Worm (Caenorhabditis elegans): Measurements from ENCODE around the gene Y37H2A.10.

- TF ChIP-seq F13H6.1 (tag; optimal IDR thresholded peaks at IDR 0.05) (no peak), tbx-2 (tag; optimal IDR thresholded peaks at IDR 0.05) (no peak), ceh-6 (GFP tag; optimal IDR thresholded peaks at IDR 0.05) (no peak), fkh-10 (GFP tag; optimal IDR thresholded peaks at IDR 0.05) (no peak), unc-86 (tag; optimal IDR thresholded peaks at IDR 0.05) (no peak), nhr-11 (tag; optimal IDR thresholded peaks at IDR 0.05) (no peak), rnt-1 (tag; optimal IDR thresholded peaks at IDR 0.05) (no peak), ttx-3 (tag; optimal IDR thresholded peaks at IDR 0.05) (no peak), ama-1 (optimal IDR thresholded peaks at IDR 0.05) (no peak)
Observed at ce11 chrV:18098387-18098786, 40.4 kb upstream of the Y37H2A.10 start, which contains the start of gene par-4.

Measured in whole organism, late embryonic.